Worm (Caenorhabditis elegans): ENCODE measurements around the gene mstr-2.
A peak's percentile ranks its signal among the peaks of the same experiment; 100 is the strongest.

Gene mstr-2

DNA sequence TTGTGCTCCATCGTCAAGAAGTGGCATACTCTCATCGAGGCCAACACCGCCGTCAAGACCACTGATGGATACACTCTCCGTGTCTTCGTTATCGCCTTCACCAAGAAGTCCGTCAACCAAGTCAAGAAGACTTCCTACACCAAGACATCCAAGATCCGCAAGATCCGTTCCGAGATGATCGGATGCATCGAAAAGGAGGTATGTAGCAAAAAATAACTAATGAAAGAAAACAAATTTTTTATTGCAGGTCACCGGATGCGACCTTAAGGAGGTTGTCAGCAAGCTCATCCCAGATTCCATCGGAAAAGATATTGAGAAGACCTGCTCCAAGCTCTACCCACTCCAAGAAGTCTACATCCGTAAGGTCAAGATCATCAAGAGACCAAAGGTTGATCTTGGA, 7.4 kb downstream of the mstr-2 start:
- no peak for TF ChIP-seq flh-1 (GFP tag; optimal IDR thresholded peaks at IDR 0.05)
- no peak for TF ChIP-seq nhr-2 (tag; optimal IDR thresholded peaks at IDR 0.05)
- no peak for TF ChIP-seq ceh-83 (GFP tag; optimal IDR thresholded peaks at IDR 0.05)
- TF ChIP-seq tbx-8 (GFP tag; optimal IDR thresholded peaks at IDR 0.05): no peak
- TF ChIP-seq nhr-28 (tag; optimal IDR thresholded peaks at IDR 0.05): no peak

DNA sequence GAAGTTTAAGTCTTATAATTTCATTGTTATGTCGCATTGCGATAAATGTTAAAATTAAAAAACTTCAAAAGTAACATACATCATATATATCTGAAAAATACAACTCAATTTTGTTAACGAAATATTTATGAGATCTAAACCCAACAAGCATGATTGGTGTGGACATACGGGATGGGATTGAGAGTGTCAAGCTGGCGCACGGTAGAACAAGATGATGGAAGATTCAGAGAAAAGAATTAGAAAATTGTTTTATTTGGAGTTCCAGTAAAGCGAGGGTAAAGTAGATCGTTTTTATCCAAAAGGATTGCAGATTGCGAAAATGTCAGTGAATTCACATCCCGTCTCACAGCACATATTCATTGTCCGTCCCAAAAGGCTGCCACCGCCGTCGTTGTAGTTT, 7.9 kb downstream of the mstr-2 start:
- TF ChIP-seq nhr-237 (tag; optimal IDR thresholded peaks at IDR 0.05): no peak
- TF ChIP-seq lin-32 (GFP tag; optimal IDR thresholded peaks at IDR 0.05): no peak
- no peak for TF ChIP-seq ces-1 (GFP tag; optimal IDR thresholded peaks at IDR 0.05)
- no peak for TF ChIP-seq nhr-2 (tag; optimal IDR thresholded peaks at IDR 0.05)
- TF ChIP-seq lin-13 (tag; optimal IDR thresholded peaks at IDR 0.05): no peak
- TF ChIP-seq ceh-39 (tag; optimal IDR thresholded peaks at IDR 0.05): no peak

DNA sequence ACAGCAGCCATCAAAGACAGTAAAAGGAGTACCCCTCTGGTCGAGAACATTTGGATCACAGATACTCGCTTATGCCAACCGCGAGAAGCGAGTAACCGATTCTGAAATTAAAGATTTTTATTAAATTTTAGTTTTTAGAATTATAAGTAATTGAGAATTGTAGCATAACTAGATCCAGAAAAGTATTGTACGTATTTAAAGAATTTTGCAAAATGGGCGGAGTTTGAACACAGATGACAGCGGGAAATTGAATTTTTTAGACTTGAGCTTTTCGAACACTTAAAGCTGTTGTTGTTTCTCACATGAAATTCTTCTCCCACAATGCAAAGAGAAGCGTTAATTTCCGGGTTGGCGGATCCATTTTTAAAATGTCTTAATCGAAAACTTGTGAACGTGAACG, 8.6 kb downstream of the mstr-2 start, which contains the start of gene ins-17:
TSS of gene ins-17 (minus strand) at position 101 of the 400 bp plus-strand sequence.
- TF ChIP-seq ceh-39 (tag; optimal IDR thresholded peaks at IDR 0.05): no peak
- TF ChIP-seq pha-4 (tag; optimal IDR thresholded peaks at IDR 0.05): no peak
- TF ChIP-seq mep-1 (tag; optimal IDR thresholded peaks at IDR 0.05): no peak
- TF ChIP-seq sem-2 (GFP tag; optimal IDR thresholded peaks at IDR 0.05): no peak
- no peak for TF ChIP-seq flh-1 (GFP tag; optimal IDR thresholded peaks at IDR 0.05)
- no peak for TF ChIP-seq unc-39 (tag; optimal IDR thresholded peaks at IDR 0.05)
- no peak for TF ChIP-seq nhr-2 (tag; optimal IDR thresholded peaks at IDR 0.05)
- TF ChIP-seq tbx-8 (GFP tag; optimal IDR thresholded peaks at IDR 0.05): no peak
- no peak for TF ChIP-seq zip-8 (tag; optimal IDR thresholded peaks at IDR 0.05)
- no peak for TF ChIP-seq ztf-11 (tag; optimal IDR thresholded peaks at IDR 0.05)
- no peak for TF ChIP-seq unc-120 (tag; optimal IDR thresholded peaks at IDR 0.05; ENCODE audit: poor library complexity, severe bottlenecking)
- TF ChIP-seq nhr-12 (tag; optimal IDR thresholded peaks at IDR 0.05): no peak
- TF ChIP-seq snpc-4 (tag; optimal IDR thresholded peaks at IDR 0.05): no peak
- TF ChIP-seq lsy-2 (tag; optimal IDR thresholded peaks at IDR 0.05): no peak
- TF ChIP-seq ces-1 (GFP tag; optimal IDR thresholded peaks at IDR 0.05): no peak

DNA sequence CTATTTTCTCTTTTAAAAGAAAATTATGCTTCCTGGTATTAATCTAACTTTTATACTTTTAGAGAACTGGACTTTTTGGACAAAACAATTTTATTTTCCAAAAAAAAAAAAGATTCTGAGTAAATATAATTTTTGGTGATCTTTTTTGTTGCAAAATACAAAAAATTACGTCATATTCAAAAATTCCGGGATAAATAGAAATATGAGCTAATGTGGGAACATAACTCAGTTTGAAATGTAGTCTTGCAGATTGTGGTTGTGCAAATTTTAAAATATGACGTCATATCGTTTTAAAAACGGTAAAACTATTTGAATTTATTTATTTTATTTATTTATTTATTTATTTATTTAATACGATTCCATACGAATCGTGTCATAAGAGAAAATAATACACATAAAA, 12.9 kb downstream of the mstr-2 start:
- TF ChIP-seq zip-8 (tag; optimal IDR thresholded peaks at IDR 0.05) (peak; percentile 97), ceh-83 (GFP tag; optimal IDR thresholded peaks at IDR 0.05) (no peak)

DNA sequence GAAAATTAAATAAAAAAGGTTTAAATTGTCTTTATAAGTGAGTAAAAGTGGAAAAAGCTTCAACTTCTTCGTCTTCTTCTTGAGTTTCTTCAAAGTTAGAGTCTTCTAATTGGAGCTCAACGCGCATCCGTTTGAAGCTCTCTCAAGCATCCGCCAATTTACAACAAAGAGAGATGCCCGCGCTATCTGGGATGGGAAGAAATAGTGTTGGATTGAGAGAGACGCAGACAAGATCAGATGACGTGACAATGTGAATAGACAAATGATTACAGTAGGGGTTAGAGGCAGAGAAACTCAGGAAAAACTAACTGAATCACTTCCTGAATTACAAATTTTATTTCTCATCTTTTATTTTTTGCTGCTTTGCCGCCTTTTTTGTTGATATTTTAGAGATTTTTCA, 14.1 kb downstream of the mstr-2 start:
- TF ChIP-seq sptf-1 (tag; optimal IDR thresholded peaks at IDR 0.05) (no peak), nhr-12 (tag; optimal IDR thresholded peaks at IDR 0.05) (no peak), ceh-43 (GFP tag; optimal IDR thresholded peaks at IDR 0.05) (no peak), lin-13 (tag; optimal IDR thresholded peaks at IDR 0.05) (no peak), lsy-2 (tag; optimal IDR thresholded peaks at IDR 0.05) (no peak), mep-1 (tag; optimal IDR thresholded peaks at IDR 0.05) (no peak), ham-2 (GFP tag; optimal IDR thresholded peaks at IDR 0.05) (no peak), sem-2 (GFP tag; optimal IDR thresholded peaks at IDR 0.05) (no peak), ztf-11 (tag; optimal IDR thresholded peaks at IDR 0.05) (no peak), flh-1 (GFP tag; optimal IDR thresholded peaks at IDR 0.05) (no peak), nhr-237 (tag; optimal IDR thresholded peaks at IDR 0.05) (no peak), unc-120 (tag; optimal IDR thresholded peaks at IDR 0.05; ENCODE audit: poor library complexity, severe bottlenecking) (no peak), mls-2 (tag; optimal IDR thresholded peaks at IDR 0.05) (no peak), M03D4.4 (tag; optimal IDR thresholded peaks at IDR 0.05) (no peak), zip-8 (tag; optimal IDR thresholded peaks at IDR 0.05) (no peak), drap-1 (GFP tag; optimal IDR thresholded peaks at IDR 0.05) (no peak)

DNA sequence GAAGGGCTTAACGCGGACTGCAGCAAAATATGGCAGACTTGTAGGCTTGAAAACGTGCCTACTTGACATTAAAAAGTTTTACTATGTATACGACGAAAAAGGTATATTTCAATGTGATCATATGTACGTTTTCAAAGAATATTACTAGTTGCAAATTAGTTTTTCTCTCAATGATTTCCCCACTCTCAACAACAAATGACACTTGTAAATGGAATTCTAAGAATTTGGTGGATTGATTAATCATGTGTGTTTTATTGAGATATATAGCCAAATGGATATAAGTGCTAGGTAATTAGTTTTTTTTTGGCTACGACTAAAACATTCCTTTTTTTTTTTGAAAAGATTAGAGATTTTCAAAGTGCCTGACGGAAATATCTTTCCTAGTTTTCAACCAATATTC, 18.4 kb downstream of the mstr-2 start:
- no peak for TF ChIP-seq flh-1 (GFP tag; optimal IDR thresholded peaks at IDR 0.05)
- no peak for TF ChIP-seq ceh-83 (GFP tag; optimal IDR thresholded peaks at IDR 0.05)
- TF ChIP-seq bed-3 (GFP tag; optimal IDR thresholded peaks at IDR 0.05): no peak
- no peak for TF ChIP-seq lsy-2 (tag; optimal IDR thresholded peaks at IDR 0.05)
- TF ChIP-seq unc-120 (tag; optimal IDR thresholded peaks at IDR 0.05; ENCODE audit: poor library complexity, severe bottlenecking): no peak
- TF ChIP-seq nhr-76 (tag; optimal IDR thresholded peaks at IDR 0.05): no peak
- TF ChIP-seq nhr-2 (tag; optimal IDR thresholded peaks at IDR 0.05): no peak
- no peak for TF ChIP-seq lin-32 (GFP tag; optimal IDR thresholded peaks at IDR 0.05)
- no peak for TF ChIP-seq ceh-39 (tag; optimal IDR thresholded peaks at IDR 0.05)
- no peak for TF ChIP-seq ztf-11 (tag; optimal IDR thresholded peaks at IDR 0.05)
- TF ChIP-seq M03D4.4 (tag; optimal IDR thresholded peaks at IDR 0.05): no peak
- TF ChIP-seq cnd-1 (tag; optimal IDR thresholded peaks at IDR 0.05): no peak

Measured in whole organism, mixed stage, embryonic.